Worm (Caenorhabditis elegans): ENCODE measurements around the gene spl-1.

- TF ChIP-seq B0310.2 (tag; optimal IDR thresholded peaks at IDR 0.05) (no peak), hmg-4 (GFP tag; optimal IDR thresholded peaks at IDR 0.05) (no peak), ama-1 (optimal IDR thresholded peaks at IDR 0.05) (no peak), flt-1 (GFP tag; IDR thresholded peaks at IDR 0.05) (no peak)
These were observed 39.7 kb downstream of the spl-1 start for ce11 chrIV:343279-343678.

Measured in whole organism, early embryonic.